Worm (Caenorhabditis elegans) whole organism, L4/young adult: ENCODE measurements around the gene suex-2.

Experiments
- W03F9.2 ChIP-seq: fragments of 150-350 bp; optimal IDR thresholded peaks from 2 replicates; lab custom pipeline; 2014; ENCODE audit warnings: missing biosample characterization, missing genetic modification characterization
- dao-5 ChIP-seq: sonication (generic microtip); optimal IDR thresholded peaks from 2 replicates; lab custom pipeline; 2016; ENCODE audit warnings: missing genotype, missing genetic modification characterization, moderate library complexity, missing compliant biosample characterization
- him-1 ChIP-seq: sonication (generic microtip); optimal IDR thresholded peaks from 2 replicates; lab custom pipeline; 2016; ENCODE audit warnings: missing genotype, missing genetic modification reagents, missing genetic modification characterization, missing compliant biosample characterization

Gene suex-2

ce11 chrIV:8992786-8993185 lies 24.7 kb downstream of the suex-2 start, which contains the start of gene mltn-12:
TSS of gene mltn-12 (plus strand) at chrIV:8993086.
- TF ChIP-seq W03F9.2 (tag; lab: Kevin White, UChicago) (no peak), him-1 (tag; lab: Kevin White, UChicago) (no peak), dao-5 (tag; lab: Kevin White, UChicago) (no peak)

ce11 chrIV:8994487-8994886 lies 26.4 kb downstream of the suex-2 start:
- TF ChIP-seq W03F9.2 (tag; lab: Kevin White, UChicago) (no peak), dao-5 (tag; lab: Kevin White, UChicago) (no peak), him-1 (tag; lab: Kevin White, UChicago) (no peak)

ce11 chrIV:9000664-9001063 lies 32.6 kb downstream of the suex-2 start:
- TF ChIP-seq W03F9.2 (tag; lab: Kevin White, UChicago) (no peak), him-1 (tag; lab: Kevin White, UChicago) (no peak), dao-5 (tag; lab: Kevin White, UChicago) (no peak)

ce11 chrIV:9001184-9001583 lies 33.1 kb downstream of the suex-2 start:
- TF ChIP-seq dao-5 (tag; lab: Kevin White, UChicago) = no peak
- no peak for TF ChIP-seq him-1 (tag; lab: Kevin White, UChicago)
- no peak for TF ChIP-seq W03F9.2 (tag; lab: Kevin White, UChicago)

DNA sequence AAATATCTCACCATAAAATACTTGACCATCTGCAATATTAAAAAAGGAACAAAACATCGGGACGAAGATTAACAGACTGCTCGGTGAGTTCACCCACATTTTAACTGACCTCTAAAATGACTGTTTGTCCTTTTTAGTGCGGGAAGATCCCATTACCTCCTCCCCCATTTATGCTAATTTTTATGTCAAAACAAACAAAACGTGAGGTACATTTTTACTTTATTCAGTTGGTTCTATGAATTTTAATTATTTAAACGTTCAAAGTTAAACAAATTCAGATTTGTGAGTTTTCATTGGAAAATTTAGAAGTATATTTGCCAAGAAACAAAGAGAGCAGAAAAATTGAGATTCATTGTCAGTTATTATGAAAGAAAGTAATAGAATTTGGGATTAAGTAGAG lies 34.5 kb downstream of the suex-2 start, which contains the start of gene C53D6.8:
Gene C53D6.8, minus strand, starts transcription at position 101 of the 400 bp plus-strand sequence.
- TF ChIP-seq dao-5 (tag; lab: Kevin White, UChicago) (no peak), W03F9.2 (tag; lab: Kevin White, UChicago) (no peak), him-1 (tag; lab: Kevin White, UChicago) (no peak)

DNA sequence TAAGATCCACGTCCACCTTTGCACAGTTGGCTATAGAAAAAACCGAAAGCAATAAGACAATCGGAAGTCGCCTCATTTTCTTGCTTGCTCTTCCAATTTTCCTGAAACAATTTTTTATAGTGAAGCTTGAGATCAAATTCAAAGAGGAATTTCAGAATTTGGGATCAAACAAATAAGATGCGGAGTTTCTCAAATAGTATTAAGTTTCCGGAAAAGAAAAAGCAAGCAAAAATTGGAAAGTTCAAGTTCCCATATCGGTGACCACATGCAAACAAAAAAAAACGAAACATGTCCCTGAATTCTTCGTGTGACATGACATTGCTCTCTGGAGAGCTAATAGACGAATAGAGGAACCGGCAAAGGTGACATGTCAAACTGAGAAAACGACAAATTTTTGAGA lies 37.2 kb downstream of the suex-2 start, which contains the start of gene unc-129:
Gene unc-129, minus strand, starts transcription at position 101 of the 400 bp plus-strand sequence.
- TF ChIP-seq dao-5 (tag; lab: Kevin White, UChicago) = no peak
- no peak for TF ChIP-seq W03F9.2 (tag; lab: Kevin White, UChicago)
- TF ChIP-seq him-1 (tag; lab: Kevin White, UChicago) = no peak

ce11 chrIV:9007947-9008346 lies 39.9 kb downstream of the suex-2 start:
- no peak for TF ChIP-seq him-1 (tag; lab: Kevin White, UChicago)
- no peak for TF ChIP-seq dao-5 (tag; lab: Kevin White, UChicago)
- no peak for TF ChIP-seq W03F9.2 (tag; lab: Kevin White, UChicago)

- no peak for TF ChIP-seq dao-5 (tag; lab: Kevin White, UChicago)
- TF ChIP-seq W03F9.2 (tag; lab: Kevin White, UChicago) = no peak
- TF ChIP-seq him-1 (tag; lab: Kevin White, UChicago) = no peak
These were observed 42.2 kb downstream of the suex-2 start, which contains the start of gene C53D6.11 for ce11 chrIV:9010257-9010656. TSS of gene C53D6.11 (plus strand) at chrIV:9010584.

- TF ChIP-seq dao-5 (tag; lab: Kevin White, UChicago) (no peak), him-1 (tag; lab: Kevin White, UChicago) (no peak), W03F9.2 (tag; lab: Kevin White, UChicago) (no peak)
These were observed 48.4 kb downstream of the suex-2 start, which contains the start of gene acc-2 for ce11 chrIV:9016477-9016876. TSS of gene acc-2 (plus strand) at chrIV:9016777.
